Worm (Caenorhabditis elegans) whole organism, L4 larva: ENCODE measurements around the gene F55B12.2.

ENCODE experiments used
- F10B5.3 ChIP-seq: sonication (generic microtip); optimal IDR thresholded peaks from 2 replicates; lab custom pipeline; 2016; ENCODE audit warnings: mild to moderate bottlenecking, missing genetic modification characterization, missing compliant biosample characterization
- F37D6.2 ChIP-seq: sonication (generic microtip); optimal IDR thresholded peaks from 2 replicates; lab custom pipeline; 2016; ENCODE audit warnings: mild to moderate bottlenecking, missing genetic modification characterization, missing compliant biosample characterization
- T20F7.1 ChIP-seq: fragments of 200-800 bp; sonication (Bioruptor generic); optimal IDR thresholded peaks from 2 replicates; lab custom pipeline; 2018; ENCODE audit warnings: mild to moderate bottlenecking, missing genetic modification characterization, missing compliant biosample characterization
- Y48G9A.11 ChIP-seq: fragments of 200-800 bp; sonication (Bioruptor generic); IDR thresholded peaks from 2 replicates; pipeline ENCODE4 v1.3.6; 2022; ENCODE audit warnings: missing genetic modification reagents, missing genetic modification characterization, missing compliant biosample characterization
- Y75B8A.6 ChIP-seq: fragments of 200-800 bp; sonication (Bioruptor generic); IDR thresholded peaks from 2 replicates; pipeline ENCODE4 v1.3.6; 2022; ENCODE audit warnings: missing genetic modification reagents, missing genetic modification characterization, missing compliant biosample characterization
- ZK546.5 ChIP-seq, 2 experiments: sonication (generic microtip); optimal IDR thresholded peaks; 2 replicates each; lab custom pipeline; 2017; ENCODE audit warnings: missing biosample characterization in 2 of 2, missing genetic modification characterization in 2 of 2
- aha-1 ChIP-seq: fragments of 150-350 bp; peaks from one replicate; lab custom pipeline; 2014; ENCODE audit warnings: missing biosample characterization, missing genetic modification characterization
- ama-1 ChIP-seq: fragments of 150-350 bp; optimal IDR thresholded peaks from 2 replicates; lab custom pipeline; 2014; ENCODE audit warnings: inconsistent platforms, mixed read lengths
- arid-1 ChIP-seq: fragments of 200-800 bp; sonication (Bioruptor generic); conservative IDR thresholded peaks from 2 replicates; pipeline ENCODE4 v1.3.6; 2022; ENCODE audit warnings: missing genetic modification reagents, missing genetic modification characterization, missing compliant biosample characterization
- ceh-20 ChIP-seq: fragments of 200-800 bp; sonication (Bioruptor generic); IDR thresholded peaks from 2 replicates; pipeline ENCODE4 v1.3.6; 2022; ENCODE audit warnings: missing genetic modification reagents, missing genetic modification characterization, missing compliant biosample characterization
- ceh-28 ChIP-seq: fragments of 150-350 bp; optimal IDR thresholded peaks from 2 replicates; lab custom pipeline; 2014; ENCODE audit warnings: missing biosample characterization, missing genetic modification reagents, missing genetic modification characterization
- ceh-44 ChIP-seq: fragments of 200-800 bp; sonication (Bioruptor generic); IDR thresholded peaks from 2 replicates; pipeline ENCODE4 v1.3.6; 2022; ENCODE audit warnings: missing genetic modification reagents, missing genetic modification characterization, missing compliant biosample characterization
- ces-1 ChIP-seq: fragments of 150-350 bp; sonication (generic microtip); optimal IDR thresholded peaks from 4 replicates; lab custom pipeline; 2014; ENCODE audit warnings: missing biosample characterization, missing genetic modification reagents, missing genetic modification characterization
- daf-16 ChIP-seq, 3 experiments: sonication (generic microtip); optimal IDR thresholded peaks; 2 replicates each; lab custom pipeline; 2016 to 2017; ENCODE audit warnings: missing genetic modification characterization in 3 of 3, missing genetic modification reagents in 3 of 3, mild to moderate bottlenecking in 2 of 3, missing compliant biosample characterization in 2 of 3, missing biosample characterization in 1 of 3, moderate library complexity in 1 of 3
- dmd-6 ChIP-seq: fragments of 200-800 bp; sonication (Bioruptor generic); IDR thresholded peaks from 2 replicates; pipeline ENCODE4 v1.3.6; 2022; ENCODE audit warnings: missing genetic modification reagents, missing genetic modification characterization, missing compliant biosample characterization
- dmd-9 ChIP-seq: fragments of 200-800 bp; sonication (Bioruptor generic); IDR thresholded peaks from 2 replicates; pipeline ENCODE4 v1.3.6; 2022; ENCODE audit warnings: missing genetic modification reagents, missing genetic modification characterization, missing compliant biosample characterization
- dpl-1 ChIP-seq: fragments of 150-350 bp; optimal IDR thresholded peaks from 2 replicates; lab custom pipeline; 2014; ENCODE audit warnings: missing biosample characterization, missing genetic modification reagents, missing genetic modification characterization
- egl-27 ChIP-seq: sonication (generic microtip); optimal IDR thresholded peaks from 3 replicates; lab custom pipeline; 2017; ENCODE audit warnings: missing biosample characterization, missing genetic modification reagents, missing genetic modification characterization
- fos-1 ChIP-seq: fragments of 150-350 bp; optimal IDR thresholded peaks from 2 replicates; lab custom pipeline; 2014; ENCODE audit warnings: missing biosample characterization, missing genetic modification characterization
- hif-1 ChIP-seq, 2 experiments: sonication (generic microtip); optimal IDR thresholded peaks; 2 replicates each; lab custom pipeline; 2016 to 2017; ENCODE audit warnings: missing compliant biosample characterization in 2 of 2, missing genetic modification characterization in 2 of 2, missing genetic modification reagents in 2 of 2, missing genotype in 2 of 2, mild to moderate bottlenecking in 1 of 2
- hlh-30 ChIP-seq: sonication (generic microtip); optimal IDR thresholded peaks from 2 replicates; lab custom pipeline; 2017; ENCODE audit warnings: antibody characterized with exemption, mild to moderate bottlenecking, missing genetic modification characterization, missing compliant biosample characterization; ENCODE audit not compliant: insufficient read depth
- hmg-1.1 ChIP-seq: fragments of 200-800 bp; sonication (Bioruptor generic); IDR thresholded peaks from 2 replicates; pipeline ENCODE4 v1.3.6; 2022; ENCODE audit warnings: missing genetic modification reagents, missing genetic modification characterization, missing compliant biosample characterization
- lim-7 ChIP-seq: fragments of 200-800 bp; sonication (Bioruptor generic); IDR thresholded peaks from 2 replicates; pipeline ENCODE4 v1.3.6; 2022; ENCODE audit warnings: missing genetic modification characterization, missing compliant biosample characterization
- lin-13 ChIP-seq: fragments of 150-350 bp; optimal IDR thresholded peaks from 2 replicates; lab custom pipeline; 2014; ENCODE audit warnings: missing biosample characterization, missing genetic modification reagents, missing genetic modification characterization
- mdl-1 ChIP-seq, 2 experiments: fragments of 150-350 bp in 1 of 2; sonication (generic microtip) in 1 of 2; optimal IDR thresholded peaks; 2 replicates each; lab custom pipeline; 2014 to 2017; ENCODE audit warnings: missing biosample characterization in 2 of 2, missing genetic modification characterization in 2 of 2
- mdt-29 ChIP-seq: fragments of 200-800 bp; sonication (Bioruptor generic); IDR thresholded peaks from 2 replicates; pipeline ENCODE4 v1.3.6; 2022; ENCODE audit warnings: missing genetic modification reagents, missing genetic modification characterization, missing compliant biosample characterization
- mep-1 ChIP-seq: fragments of 150-350 bp; sonication (generic microtip); optimal IDR thresholded peaks from 3 replicates; lab custom pipeline; 2014; ENCODE audit warnings: missing biosample characterization, missing genetic modification characterization
- mxl-3 ChIP-seq: fragments of 200-800 bp; sonication (Bioruptor generic); optimal IDR thresholded peaks from 2 replicates; lab custom pipeline; 2018; ENCODE audit warnings: mild to moderate bottlenecking, missing genetic modification characterization, missing compliant biosample characterization
- nhr-10 ChIP-seq: fragments of 150-350 bp; optimal IDR thresholded peaks from 2 replicates; lab custom pipeline; 2014; ENCODE audit warnings: missing biosample characterization, missing genetic modification characterization
- nhr-11 ChIP-seq: fragments of 150-350 bp; optimal IDR thresholded peaks from 2 replicates; lab custom pipeline; 2014; ENCODE audit warnings: missing biosample characterization, missing genetic modification characterization
- nhr-237 ChIP-seq: sonication (generic microtip); optimal IDR thresholded peaks from 2 replicates; lab custom pipeline; 2017; ENCODE audit warnings: missing biosample characterization, missing genetic modification characterization
- nhr-25 ChIP-seq: sonication (generic microtip); optimal IDR thresholded peaks from 2 replicates; lab custom pipeline; 2017; ENCODE audit warnings: missing genetic modification characterization, mild to moderate bottlenecking, missing compliant biosample characterization, antibody characterized with exemption, moderate library complexity, borderline replicate concordance; ENCODE audit not compliant: insufficient read depth
- nhr-28 ChIP-seq: fragments of 150-350 bp; optimal IDR thresholded peaks from 2 replicates; lab custom pipeline; 2014; ENCODE audit warnings: missing biosample characterization, missing genetic modification characterization
- nhr-41 ChIP-seq: fragments of 200-800 bp; sonication (Bioruptor generic); IDR thresholded peaks from 2 replicates; pipeline ENCODE4 v1.3.6; 2022; ENCODE audit warnings: missing genetic modification reagents, missing genetic modification characterization, missing compliant biosample characterization
- nhr-48 ChIP-seq: sonication (generic microtip); optimal IDR thresholded peaks from 2 replicates; lab custom pipeline; 2016; ENCODE audit warnings: mild to moderate bottlenecking, missing genetic modification characterization, missing compliant biosample characterization
- nhr-6 ChIP-seq: fragments of 150-350 bp; optimal IDR thresholded peaks from 2 replicates; lab custom pipeline; 2014; ENCODE audit warnings: missing biosample characterization, missing genetic modification characterization
- pha-4 ChIP-seq, 2 experiments: fragments of 150-350 bp in 1 of 2; fragments of 200-800 bp in 1 of 2; sonication (Bioruptor generic) in 1 of 2; IDR thresholded peaks in 1 of 2; optimal IDR thresholded peaks in 1 of 2; 2 replicates each; pipeline versions ENCODE4 v1.3.6 to Lab custom; 2014 to 2022; ENCODE audit warnings: missing genetic modification characterization in 2 of 2, missing genetic modification reagents in 2 of 2, missing biosample characterization in 1 of 2, missing compliant biosample characterization in 1 of 2
- php-3 ChIP-seq: fragments of 200-800 bp; sonication (Bioruptor generic); IDR thresholded peaks from 2 replicates; pipeline ENCODE4 v1.3.6; 2022; ENCODE audit warnings: missing genetic modification reagents, missing genetic modification characterization, missing compliant biosample characterization
- sdz-12 ChIP-seq: fragments of 200-800 bp; sonication (Bioruptor generic); optimal IDR thresholded peaks from 2 replicates; lab custom pipeline; 2018; ENCODE audit warnings: mild to moderate bottlenecking, missing genetic modification characterization, missing compliant biosample characterization
- skn-1 ChIP-seq: fragments of 150-350 bp; optimal IDR thresholded peaks from 2 replicates; lab custom pipeline; 2014; ENCODE audit warnings: missing biosample characterization, missing genetic modification characterization
- spr-3 ChIP-seq: fragments of 200-800 bp; sonication (Bioruptor generic); optimal IDR thresholded peaks from 2 replicates; lab custom pipeline; 2018; ENCODE audit warnings: mild to moderate bottlenecking, missing genetic modification characterization, missing compliant biosample characterization
- unc-62 ChIP-seq, 3 experiments: fragments of 150-350 bp in 1 of 3; sonication (generic microtip); optimal IDR thresholded peaks in 2 of 3; peaks in 1 of 3; 1 replicate in 1 of 3; 2 replicates in 2 of 3; lab custom pipeline; 2014 to 2017; ENCODE audit warnings: missing biosample characterization in 3 of 3, missing genetic modification characterization in 3 of 3, missing genetic modification reagents in 3 of 3, missing genotype in 1 of 3
- vab-7 ChIP-seq: fragments of 200-800 bp; sonication (Bioruptor generic); IDR thresholded peaks from 2 replicates; pipeline ENCODE4 v1.3.6; 2022; ENCODE audit warnings: missing genetic modification reagents, missing genetic modification characterization, missing compliant biosample characterization
- zip-11 ChIP-seq: fragments of 200-800 bp; sonication (Bioruptor generic); IDR thresholded peaks from 2 replicates; pipeline ENCODE4 v1.3.6; 2022; ENCODE audit warnings: missing genetic modification characterization, missing compliant biosample characterization
- ztf-11 ChIP-seq: fragments of 150-350 bp; optimal IDR thresholded peaks from 2 replicates; lab custom pipeline; 2014; ENCODE audit warnings: missing biosample characterization, missing genetic modification characterization
- ztf-7 ChIP-seq: fragments of 150-350 bp; optimal IDR thresholded peaks from 2 replicates; lab custom pipeline; 2014; ENCODE audit warnings: missing biosample characterization, missing genetic modification characterization

F55B12.2 gene

DNA sequence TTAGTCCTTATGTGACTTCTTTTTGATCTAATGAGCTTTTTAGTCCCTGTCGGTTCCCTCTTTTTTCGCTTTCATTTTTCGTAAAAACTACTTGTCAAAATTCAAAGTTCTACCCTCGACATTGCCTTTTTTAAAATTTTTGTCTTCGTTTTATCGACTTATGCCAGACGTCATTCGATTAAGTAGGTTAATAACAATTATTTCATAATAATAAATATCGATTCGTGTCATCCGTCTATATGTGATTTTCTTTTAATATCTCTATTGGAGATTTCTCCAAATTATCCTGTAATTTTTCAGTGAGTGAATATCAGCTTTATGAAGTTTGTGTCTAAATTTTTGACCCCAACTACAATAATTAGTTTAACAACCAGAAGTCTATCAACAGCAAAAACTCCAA is 6.0 kb upstream of the F55B12.2 start, which contains the start of gene hpo-31:
Gene hpo-31, plus strand, starts transcription at position 301 of the 400 bp plus-strand sequence.
- TF ChIP-seq aha-1 (tag; lab: Kevin White, UChicago) = peak; percentile 72
- TF ChIP-seq nhr-41 (GFP tag; lab: Robert Waterston, UW) = no peak
- TF ChIP-seq lin-13 (GFP tag; lab: Kevin White, UChicago) = no peak
- TF ChIP-seq mep-1 (tag; lab: Kevin White, UChicago) = no peak
- TF ChIP-seq ceh-44 (GFP tag; lab: Robert Waterston, UW) = no peak

DNA sequence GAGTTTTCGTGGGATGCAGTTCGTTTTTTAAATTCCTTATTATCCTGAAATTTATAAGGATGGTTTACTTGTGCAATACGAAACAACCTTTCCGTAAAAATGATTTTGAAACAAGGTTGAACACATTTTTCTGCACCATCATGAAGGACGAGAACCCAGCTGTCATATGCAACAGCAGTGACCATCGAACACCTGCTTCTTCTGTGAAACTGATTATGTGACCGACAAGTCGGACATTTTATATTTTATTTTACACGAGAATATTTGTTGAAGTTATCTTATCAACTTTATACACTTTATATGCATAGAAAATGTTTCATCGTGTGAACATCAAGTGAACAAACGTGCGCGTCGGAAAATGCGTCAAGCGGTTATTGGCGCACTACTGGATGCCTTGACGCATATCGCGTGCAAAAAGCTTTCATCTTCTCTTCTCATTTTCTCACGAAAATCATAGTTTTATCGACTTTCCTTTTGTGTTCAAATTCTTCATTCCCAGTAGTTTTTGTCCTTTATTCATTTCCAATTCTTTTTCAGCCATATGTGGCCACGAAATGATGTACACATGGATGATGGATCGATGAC is 2.1 kb upstream of the F55B12.2 start, which contains the start of gene sel-10:
Gene sel-10, plus strand, starts transcription at position 538 of the 585 bp plus-strand sequence.
- TF ChIP-seq nhr-10 (tag; lab: Kevin White, UChicago) (no peak), F10B5.3 (tag; lab: Kevin White, UChicago) (peak; percentile 23), dmd-9 (GFP tag; lab: Robert Waterston, UW) (no peak), skn-1 (no peak), ces-1 (GFP tag; lab: Kevin White, UChicago) (no peak), fos-1 (tag; lab: Kevin White, UChicago) (no peak), hif-1 (tag; optimal IDR thresholded peaks at IDR 0.05; lab: Kevin White, UChicago) (peak in 1 of 2 experiments; percentile 65), vab-7 (GFP tag; lab: Robert Waterston, UW) (no peak), nhr-48 (tag; lab: Kevin White, UChicago) (peak; percentile 36), F37D6.2 (tag; lab: Kevin White, UChicago) (peak; percentile 36), mep-1 (tag; lab: Kevin White, UChicago) (no peak), ztf-7 (tag; lab: Kevin White, UChicago) (no peak), nhr-6 (tag; lab: Kevin White, UChicago) (peak; percentile 89), mdl-1 (tag; optimal IDR thresholded peaks at IDR 0.05; lab: Kevin White, UChicago) (no peak), mxl-3 (GFP tag; lab: Kevin White, UChicago) (peak; percentile 57), ceh-28 (tag; lab: Kevin White, UChicago) (no peak), unc-62 (GFP tag; optimal IDR thresholded peaks at IDR 0.05 in 1 of 2; lab: Kevin White, UChicago) (peak in 1 of 2 experiments; percentile 59), unc-62 (tag; optimal IDR thresholded peaks at IDR 0.05; lab: Kevin White, UChicago) (no peak), nhr-237 (tag; lab: Kevin White, UChicago) (no peak), T20F7.1 (GFP tag; lab: Kevin White, UChicago) (peak; percentile 67), lin-13 (GFP tag; lab: Kevin White, UChicago) (peak; percentile 66), aha-1 (tag; lab: Kevin White, UChicago) (peak; percentile 98), hmg-1.1 (GFP tag; lab: Robert Waterston, UW) (0 out of 2 replicates have a peak, but pooled peaks have one; percentile 59), pha-4 (GFP tag; IDR thresholded peaks at IDR 0.05; lab: Robert Waterston, UW) (peak; percentile 30; the same call in 1 of the 2 replicates), pha-4 (tag; optimal IDR thresholded peaks at IDR 0.05; lab: Kevin White, UChicago) (peak; percentile 47), php-3 (peak; percentile 71), egl-27 (no peak), Y48G9A.11 (GFP tag; lab: Robert Waterston, UW) (no peak), ceh-20 (no peak), Y75B8A.6 (no peak), ztf-11 (no peak), dmd-6 (peak; percentile 70), arid-1 (GFP tag; lab: Robert Waterston, UW) (0 out of 2 replicates have a peak, but pooled peaks have one; percentile 33), dpl-1 (GFP tag; lab: Kevin White, UChicago) (peak; percentile 76), ama-1 (no peak), zip-11 (GFP tag; lab: Robert Waterston, UW) (no peak), spr-3 (GFP tag; lab: Kevin White, UChicago) (no peak), mdt-29 (GFP tag; lab: Robert Waterston, UW) (no peak), hlh-30 (peak; percentile 66), nhr-11 (tag; lab: Kevin White, UChicago) (peak; percentile 60), sdz-12 (GFP tag; lab: Kevin White, UChicago) (no peak), lim-7 (no peak), nhr-28 (peak; percentile 52), nhr-25 (tag; lab: Kevin White, UChicago) (no peak), ZK546.5 (tag; optimal IDR thresholded peaks at IDR 0.05; lab: Kevin White, UChicago) (no peak), daf-16 (GFP tag; optimal IDR thresholded peaks at IDR 0.05; lab: Kevin White, UChicago) (no peak), daf-16 (tag; optimal IDR thresholded peaks at IDR 0.05; lab: Kevin White, UChicago) (peak; percentile 38)
